Fruit fly (Drosophila melanogaster) whole organism, adult: ENCODE data around the gene Brd8.

Source experiments
- CG14711 ChIP-seq: fragments of 200-800 bp; sonication (Bioruptor generic); optimal IDR thresholded peaks from 2 replicates; lab custom pipeline; 2018; ENCODE audit warnings: missing biosample characterization, mild to moderate bottlenecking, missing genetic modification characterization, moderate library complexity
- CG1620 ChIP-seq: fragments of 200-800 bp; sonication (Bioruptor generic); optimal IDR thresholded peaks from 2 replicates; lab custom pipeline; 2016; ENCODE audit warnings: missing biosample characterization, missing genetic modification characterization
- CG5204 ChIP-seq: fragments of 200-800 bp; sonication (Bioruptor generic); optimal IDR thresholded peaks from 2 replicates; lab custom pipeline; 2016; ENCODE audit warnings: missing biosample characterization, missing genetic modification characterization
- CG7045 ChIP-seq: fragments of 200-800 bp; sonication (Bioruptor generic); optimal IDR thresholded peaks from 2 replicates; lab custom pipeline; 2017; ENCODE audit warnings: missing biosample characterization, mild to moderate bottlenecking, missing genetic modification characterization
- Clk ChIP-seq: fragments of 200-800 bp; sonication (Bioruptor generic); optimal IDR thresholded peaks from 2 replicates; lab custom pipeline; 2017; ENCODE audit warnings: missing biosample characterization, missing genetic modification characterization
- Mnt ChIP-seq: fragments of 200-800 bp; sonication (Bioruptor generic); optimal IDR thresholded peaks from 2 replicates; lab custom pipeline; 2016; ENCODE audit warnings: missing biosample characterization, mild to moderate bottlenecking, missing genetic modification characterization
- bab1 ChIP-seq: fragments of 200-800 bp; sonication (Bioruptor generic); optimal IDR thresholded peaks from 3 replicates; lab custom pipeline; 2019; ENCODE audit warnings: missing biosample characterization, mild to moderate bottlenecking, missing genetic modification characterization, moderate library complexity
- cic ChIP-seq: fragments of 200-800 bp; sonication (Bioruptor generic); optimal IDR thresholded peaks from 2 replicates; lab custom pipeline; 2017; ENCODE audit warnings: missing biosample characterization, mild to moderate bottlenecking, missing genetic modification characterization, moderate library complexity
- cnc ChIP-seq, 2 experiments: fragments of >200 bp; optimal IDR thresholded peaks; 2 replicates each; lab custom pipeline; 2017
- ovo ChIP-seq: fragments of 200-800 bp; sonication (Bioruptor generic); optimal IDR thresholded peaks from 2 replicates; lab custom pipeline; 2016; ENCODE audit warnings: missing biosample characterization, missing genetic modification characterization
- pad ChIP-seq: fragments of 200-800 bp; sonication (Bioruptor generic); optimal IDR thresholded peaks from 3 replicates; lab custom pipeline; 2017; ENCODE audit warnings: missing biosample characterization, missing genetic modification characterization, mild to moderate bottlenecking, moderate library complexity, missing genetic modification reagents
- toe ChIP-seq: fragments of 200-800 bp; sonication (Bioruptor generic); optimal IDR thresholded peaks from 2 replicates; lab custom pipeline; 2016; ENCODE audit warnings: missing biosample characterization, missing genetic modification characterization

DNA sequence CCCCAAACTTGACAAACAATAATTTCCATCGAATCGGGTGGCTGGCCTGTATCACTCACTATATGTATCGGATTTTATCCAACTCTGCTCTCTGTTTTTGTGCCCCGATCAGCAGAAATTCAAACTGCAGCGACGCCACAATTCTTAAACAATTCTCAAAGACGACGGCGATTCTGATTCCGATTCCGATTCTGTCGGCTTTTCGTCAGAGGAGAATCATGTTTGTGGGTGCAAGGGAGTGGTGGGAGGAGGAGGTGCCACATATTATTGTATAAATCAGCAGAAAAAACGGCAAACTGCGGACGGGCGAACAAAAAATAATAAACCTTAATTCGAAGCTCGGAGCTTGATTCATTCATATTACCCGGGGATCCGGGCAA lies 6.8 kb upstream of the Brd8 start:
- TF ChIP-seq CG7045 (GFP tag; lab: Kevin White, UChicago): no peak
- TF ChIP-seq Mnt (GFP tag; lab: Kevin White, UChicago): no peak
- TF ChIP-seq pad (GFP tag; lab: Kevin White, UChicago): no peak
- no peak for TF ChIP-seq toe (GFP tag; lab: Kevin White, UChicago)
- TF ChIP-seq ovo: no peak
- TF ChIP-seq CG14711 (tag; lab: Kevin White, UChicago): no peak
- no peak for TF ChIP-seq bab1 (GFP tag; lab: Kevin White, UChicago)
- no peak for TF ChIP-seq Clk (GFP tag; lab: Kevin White, UChicago)
- no peak for TF ChIP-seq cnc (optimal IDR thresholded peaks at IDR 0.05; lab: Kevin White, UChicago)
- TF ChIP-seq CG5204 (GFP tag; lab: Kevin White, UChicago): no peak
- TF ChIP-seq cic (GFP tag; lab: Kevin White, UChicago): no peak
- TF ChIP-seq CG1620 (GFP tag; lab: Kevin White, UChicago): no peak
